Worm (Caenorhabditis elegans) whole organism, L4/young adult: ENCODE results near the gene ZK550.6.

Source experiments
- W03F9.2 ChIP-seq: fragments of 150-350 bp; optimal IDR thresholded peaks from 2 replicates; lab custom pipeline; 2014; ENCODE audit warnings: missing biosample characterization, missing genetic modification characterization
- dao-5 ChIP-seq: sonication (generic microtip); optimal IDR thresholded peaks from 2 replicates; lab custom pipeline; 2016; ENCODE audit warnings: missing genotype, missing genetic modification characterization, moderate library complexity, missing compliant biosample characterization
- him-1 ChIP-seq: sonication (generic microtip); optimal IDR thresholded peaks from 2 replicates; lab custom pipeline; 2016; ENCODE audit warnings: missing genotype, missing genetic modification reagents, missing genetic modification characterization, missing compliant biosample characterization

The ZK550.6 gene

DNA sequence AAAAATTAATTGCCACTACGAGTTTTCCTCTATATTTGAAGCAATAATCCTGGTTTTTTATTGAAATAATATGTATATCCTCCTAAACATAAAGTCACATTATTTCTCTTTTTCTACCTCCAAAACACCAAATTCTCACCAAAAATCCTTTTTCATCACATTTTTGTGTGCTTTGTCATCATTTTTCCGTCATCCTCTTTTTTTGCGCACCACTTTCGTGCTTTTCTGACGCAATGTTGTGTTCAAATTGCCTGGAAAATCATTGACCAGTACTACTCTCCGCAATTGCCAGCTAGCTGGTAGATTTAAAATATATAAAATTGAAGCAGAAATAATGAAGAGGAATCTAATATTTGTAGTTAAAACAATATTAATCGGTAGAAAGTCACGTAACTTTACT, 5.8 kb upstream of the ZK550.6 start:
- no peak for TF ChIP-seq dao-5 (tag; lab: Kevin White, UChicago)
- TF ChIP-seq him-1 (tag; lab: Kevin White, UChicago) = no peak
- no peak for TF ChIP-seq W03F9.2 (tag; lab: Kevin White, UChicago)

DNA sequence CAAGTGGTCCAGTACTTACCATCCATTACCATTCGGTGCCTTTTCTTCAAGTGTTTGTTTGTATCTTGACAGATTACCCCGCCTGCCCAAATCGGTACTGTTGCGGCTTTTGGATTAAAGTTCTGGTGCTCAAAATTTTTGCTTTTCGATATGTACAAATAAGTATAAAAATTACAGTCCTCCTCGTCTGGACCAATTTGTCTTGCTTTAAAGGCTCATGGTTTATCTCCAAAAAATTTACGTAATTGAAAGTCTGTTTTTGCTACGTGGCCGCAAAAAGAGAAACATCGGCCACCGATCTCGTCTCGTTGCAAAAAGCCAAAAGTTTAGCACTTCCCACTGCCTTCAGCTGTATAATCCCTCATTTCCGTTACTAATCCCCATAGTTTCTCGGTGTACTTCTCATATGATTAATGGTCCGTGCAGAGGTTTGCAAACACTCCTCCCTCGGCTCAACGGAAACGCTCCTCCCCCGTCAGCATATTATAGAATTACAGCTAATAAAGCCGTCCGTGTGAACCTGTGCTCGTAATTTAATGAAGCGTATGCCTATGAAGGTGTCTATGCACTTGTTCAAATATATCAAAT, 5.1 kb upstream of the ZK550.6 start:
- TF ChIP-seq W03F9.2 (tag; lab: Kevin White, UChicago) (no peak), dao-5 (tag; lab: Kevin White, UChicago) (no peak), him-1 (tag; lab: Kevin White, UChicago) (no peak)

DNA sequence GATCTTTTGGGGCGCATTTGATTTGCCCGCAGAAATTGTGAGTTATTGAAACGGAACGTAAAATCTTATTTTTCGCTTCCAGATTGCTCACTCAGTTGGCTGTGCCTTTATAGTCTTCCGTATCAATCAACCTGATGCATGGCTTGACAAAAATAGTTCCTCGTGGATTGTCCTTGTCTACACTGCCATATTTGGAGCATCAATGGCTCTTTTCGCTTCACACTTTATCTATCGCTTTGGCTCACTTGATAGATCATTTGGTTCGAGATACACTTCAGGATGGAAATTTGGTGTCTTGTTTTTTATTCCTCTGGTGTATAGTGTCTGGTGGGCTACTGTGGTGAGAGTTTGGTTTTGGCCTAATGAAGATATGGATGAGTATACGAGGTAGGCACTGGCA, 3.4 kb upstream of the ZK550.6 start:
- TF ChIP-seq him-1 (tag; lab: Kevin White, UChicago) (no peak), W03F9.2 (tag; lab: Kevin White, UChicago) (no peak), dao-5 (tag; lab: Kevin White, UChicago) (no peak)

DNA sequence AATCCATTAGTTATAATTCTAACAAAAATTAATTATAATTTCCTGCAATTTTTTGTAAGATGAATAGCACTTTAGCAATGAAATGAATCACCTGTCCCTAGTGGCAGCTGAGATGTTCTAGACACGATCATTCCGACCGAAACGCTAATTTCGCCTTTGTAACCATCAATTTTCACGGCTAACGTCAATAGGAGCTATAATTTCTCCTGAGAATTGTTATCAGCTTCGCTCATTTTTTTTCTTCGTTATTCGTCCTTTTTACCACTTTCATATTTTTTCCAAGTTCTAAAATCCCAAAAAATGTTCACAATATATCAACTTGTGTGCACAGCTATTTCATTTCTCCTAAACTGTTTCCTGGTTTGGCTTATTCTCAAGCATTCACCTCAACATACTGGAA, 3.0 kb upstream of the ZK550.6 start, which contains the start of gene str-187:
str-187 (plus strand) TSS at position 301 of the 400 bp plus-strand sequence.
- no peak for TF ChIP-seq him-1 (tag; lab: Kevin White, UChicago)
- TF ChIP-seq dao-5 (tag; lab: Kevin White, UChicago) = no peak
- no peak for TF ChIP-seq W03F9.2 (tag; lab: Kevin White, UChicago)

DNA sequence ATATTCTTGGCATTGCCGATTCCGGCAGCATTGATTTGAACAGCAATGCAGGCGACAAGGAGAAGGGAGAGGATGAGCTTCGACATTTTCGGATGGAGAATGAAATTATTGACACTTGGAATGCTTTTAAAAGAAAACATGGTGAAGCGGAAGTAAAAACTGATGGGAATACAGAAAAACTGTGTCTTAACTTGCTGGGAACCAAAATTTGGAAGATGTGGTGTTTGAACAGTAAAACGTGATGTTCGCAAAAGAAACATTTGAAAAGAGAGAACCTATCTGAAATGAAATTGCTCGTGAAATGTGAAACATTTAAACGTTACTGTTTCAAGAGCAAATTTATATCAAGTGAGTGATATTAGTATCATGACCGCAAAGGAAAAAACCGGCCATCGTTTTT, 2.4 kb upstream of the ZK550.6 start, which contains the start of gene F26D10.13:
F26D10.13 (minus strand) TSS at position 101 of the 400 bp plus-strand sequence.
- TF ChIP-seq dao-5 (tag; lab: Kevin White, UChicago) = no peak
- no peak for TF ChIP-seq W03F9.2 (tag; lab: Kevin White, UChicago)
- TF ChIP-seq him-1 (tag; lab: Kevin White, UChicago) = no peak

DNA sequence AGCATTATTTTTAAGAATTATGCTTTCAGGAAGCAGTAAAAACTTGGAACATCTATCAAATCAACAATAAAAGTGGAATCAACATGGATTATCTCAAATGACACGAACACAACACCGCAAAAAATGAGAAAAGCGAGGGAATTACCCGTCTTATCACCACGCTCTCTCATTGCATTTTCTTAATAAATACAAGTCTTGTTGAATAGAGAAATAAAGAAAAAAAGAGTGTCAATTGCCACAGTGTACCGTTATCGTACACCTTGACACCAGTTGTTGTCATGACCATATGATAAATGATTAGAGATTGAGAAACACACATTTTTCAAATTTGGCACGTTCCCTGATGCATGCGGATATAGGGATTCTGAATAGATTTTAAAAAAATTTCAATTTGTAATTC, 1.4 kb upstream of the ZK550.6 start:
- no peak for TF ChIP-seq dao-5 (tag; lab: Kevin White, UChicago)

DNA sequence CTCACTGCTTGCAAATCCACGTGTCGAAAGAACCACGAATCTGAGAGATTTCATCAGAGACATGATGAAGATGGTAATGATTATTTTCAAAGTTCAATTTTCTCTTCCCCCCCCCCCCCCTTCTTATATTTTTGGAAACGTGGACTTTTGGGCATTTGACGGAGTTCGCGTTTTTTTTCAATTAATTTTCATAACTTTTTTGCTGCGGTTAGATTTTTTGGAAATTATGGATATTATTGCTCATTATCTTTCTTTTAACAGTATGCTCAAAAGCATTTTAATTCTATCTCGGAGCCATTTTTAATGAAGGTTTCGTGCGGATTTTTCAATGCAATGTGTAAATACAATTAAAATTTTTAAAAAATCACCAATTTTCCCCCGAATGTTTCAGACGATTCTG, 3.0 kb downstream of the ZK550.6 start, which contains the start of gene phyh-1:
phyh-1 (minus strand) TSS at position 101 of the 400 bp plus-strand sequence.
- TF ChIP-seq W03F9.2 (tag; lab: Kevin White, UChicago) = no peak
- TF ChIP-seq him-1 (tag; lab: Kevin White, UChicago) = no peak

DNA sequence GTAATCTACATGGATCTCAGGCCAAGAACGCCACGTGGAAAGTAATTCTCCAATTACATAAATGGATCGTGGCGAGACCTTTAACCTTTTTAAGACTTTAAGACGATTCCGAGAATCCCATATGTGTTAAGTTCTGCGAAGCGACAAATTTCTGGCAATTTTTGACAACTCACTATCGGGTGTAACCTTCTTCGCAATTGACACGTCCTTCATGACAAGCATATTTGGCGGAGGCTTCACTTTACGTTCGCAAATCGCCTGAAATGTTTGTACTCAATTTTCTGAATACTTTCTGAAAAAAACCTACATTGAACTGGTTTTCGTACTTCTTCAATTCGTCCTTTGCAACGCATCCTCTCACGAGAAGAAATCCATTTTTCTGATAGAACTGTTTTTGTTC, 3.5 kb downstream of the ZK550.6 start:
- TF ChIP-seq him-1 (tag; lab: Kevin White, UChicago) (no peak), W03F9.2 (tag; lab: Kevin White, UChicago) (no peak)

DNA sequence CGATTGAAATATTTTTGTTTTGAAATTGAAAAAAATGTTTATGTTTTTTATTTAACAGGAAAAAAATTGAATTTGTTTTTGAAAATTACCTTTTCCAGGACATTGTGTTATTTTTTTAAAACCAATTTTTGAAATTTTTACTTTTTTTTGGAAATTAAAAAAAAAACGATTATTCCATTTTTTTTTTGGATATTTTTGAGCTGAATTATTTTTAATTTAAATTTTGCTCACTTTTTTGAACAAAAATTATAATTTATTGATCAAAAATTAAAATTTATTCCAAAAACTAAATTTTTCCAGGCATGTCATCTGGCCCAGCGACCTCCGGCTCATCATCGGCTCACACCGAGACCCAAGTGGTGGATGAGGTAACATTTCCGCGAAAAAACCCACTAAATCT, 7.3 kb downstream of the ZK550.6 start, which contains the start of gene gtf-2E1:
gtf-2E1 (plus strand) TSS at position 301 of the 400 bp plus-strand sequence.
- TF ChIP-seq dao-5 (tag; lab: Kevin White, UChicago) (no peak), him-1 (tag; lab: Kevin White, UChicago) (no peak), W03F9.2 (tag; lab: Kevin White, UChicago) (no peak)

DNA sequence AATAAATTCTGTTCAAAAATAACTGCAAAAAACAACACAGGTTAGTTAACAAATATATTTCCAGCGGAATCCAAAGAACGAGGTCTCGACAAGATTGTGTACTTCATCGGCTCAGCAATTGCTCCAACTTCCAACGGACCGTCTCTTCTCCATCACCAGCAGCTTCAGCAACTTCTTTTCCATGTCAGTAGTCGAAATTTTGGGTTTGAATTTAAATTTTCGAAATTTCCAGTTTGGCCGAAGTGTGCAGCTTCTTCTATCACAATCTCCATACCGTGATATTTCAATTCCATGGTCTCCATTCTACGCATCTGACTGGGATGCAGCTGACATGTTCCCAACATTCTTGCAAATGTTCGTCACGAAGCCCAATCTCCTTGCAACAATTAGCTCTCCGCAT, 8.8 kb downstream of the ZK550.6 start:
- no peak for TF ChIP-seq W03F9.2 (tag; lab: Kevin White, UChicago)
- TF ChIP-seq him-1 (tag; lab: Kevin White, UChicago) = no peak
- TF ChIP-seq dao-5 (tag; lab: Kevin White, UChicago) = no peak

DNA sequence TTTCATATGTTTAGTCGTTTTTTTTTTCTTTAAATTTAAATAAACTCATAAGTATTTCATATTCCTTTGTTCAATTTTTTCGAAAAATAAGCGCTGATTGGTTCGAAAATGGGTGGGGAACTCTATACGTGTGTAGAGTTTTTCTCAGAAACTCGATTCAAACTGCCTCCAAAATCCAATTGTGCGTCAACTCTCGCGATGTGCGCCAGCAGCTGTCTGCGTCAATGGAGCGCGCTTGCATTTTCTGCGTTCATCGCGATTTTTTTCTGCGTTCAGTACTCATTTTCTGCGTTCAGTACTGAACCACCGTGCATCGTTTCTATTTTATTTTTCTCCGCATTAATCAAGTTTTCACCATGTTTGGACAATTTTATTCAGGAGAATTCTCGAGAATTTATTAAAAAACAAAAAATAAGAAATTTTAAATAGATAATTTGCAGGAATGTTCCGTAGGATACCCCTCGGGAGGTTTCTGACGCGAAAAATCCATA, 12.5 kb downstream of the ZK550.6 start, which contains the start of gene eelo-2:
eelo-2 (plus strand) TSS at position 441 of the 491 bp plus-strand sequence.
- TF ChIP-seq him-1 (tag; lab: Kevin White, UChicago) (peak; percentile 82), W03F9.2 (tag; lab: Kevin White, UChicago) (peak; percentile 98), dao-5 (tag; lab: Kevin White, UChicago) (no peak)

DNA sequence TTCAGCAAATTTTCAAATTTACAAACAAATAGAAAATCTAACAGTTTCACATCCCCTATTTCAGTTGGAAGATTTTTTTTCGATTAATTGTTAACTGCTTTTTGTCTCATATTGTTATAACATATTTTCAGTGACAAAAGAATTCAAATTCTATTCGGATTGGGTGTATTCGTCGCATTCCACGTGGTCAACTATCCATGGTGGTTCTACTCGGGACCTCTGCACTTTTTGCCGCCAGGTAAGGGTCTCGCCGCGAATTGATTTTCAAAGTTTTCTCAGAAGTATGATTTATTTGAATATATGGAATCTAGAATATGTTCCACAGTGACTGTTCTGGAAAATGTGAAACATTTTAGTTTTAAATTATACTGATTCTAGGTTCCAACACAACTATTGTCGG, 13.7 kb downstream of the ZK550.6 start:
- TF ChIP-seq W03F9.2 (tag; lab: Kevin White, UChicago) (no peak), dao-5 (tag; lab: Kevin White, UChicago) (no peak), him-1 (tag; lab: Kevin White, UChicago) (no peak)

DNA sequence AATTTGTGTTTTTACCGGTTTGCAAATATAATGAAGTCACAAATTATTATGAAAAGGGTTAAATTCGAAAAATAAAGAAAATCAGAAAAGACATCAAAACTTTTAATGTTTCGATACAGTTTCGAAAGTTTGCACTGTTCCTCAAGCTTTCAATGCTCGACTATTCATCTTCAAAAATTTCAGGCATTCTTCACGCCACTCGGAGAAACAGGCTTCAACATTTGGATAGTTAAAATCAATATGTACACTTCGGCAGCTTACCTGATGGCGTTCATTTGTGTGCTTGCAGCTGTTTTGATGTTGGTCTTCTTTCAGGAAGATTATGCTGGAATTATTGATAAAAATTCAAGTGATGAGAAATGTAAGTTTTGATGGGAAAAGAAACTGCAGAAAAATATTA, 15.1 kb downstream of the ZK550.6 start:
- TF ChIP-seq W03F9.2 (tag; lab: Kevin White, UChicago) (no peak), him-1 (tag; lab: Kevin White, UChicago) (no peak), dao-5 (tag; lab: Kevin White, UChicago) (no peak)

DNA sequence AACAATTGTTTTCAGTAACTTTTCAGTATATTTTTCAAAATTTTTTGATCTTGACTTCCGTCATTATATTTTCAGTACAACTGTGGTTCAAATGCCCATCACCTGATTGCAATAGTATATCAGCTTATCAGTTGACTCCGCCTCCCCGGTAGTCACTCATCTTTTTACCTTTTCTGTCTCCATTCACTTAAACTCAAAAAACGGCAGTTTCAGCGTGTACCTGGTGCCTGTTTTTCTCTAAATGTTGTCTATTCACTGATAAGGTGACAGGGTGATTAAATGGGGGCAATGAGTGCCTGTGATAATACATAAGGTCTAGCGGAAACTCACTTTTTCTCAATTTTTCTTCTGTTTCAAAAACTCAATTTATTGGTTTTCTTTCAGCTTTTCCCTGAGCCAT, 17.1 kb downstream of the ZK550.6 start, which contains the start of gene ZK550.2:
ZK550.2 (plus strand) TSS at position 385 of the 400 bp plus-strand sequence.
- TF ChIP-seq W03F9.2 (tag; lab: Kevin White, UChicago) = peak; percentile 38
- TF ChIP-seq dao-5 (tag; lab: Kevin White, UChicago) = no peak
- no peak for TF ChIP-seq him-1 (tag; lab: Kevin White, UChicago)
